Worm (Caenorhabditis elegans) whole organism, midembryonic: Measurements from ENCODE around the gene cima-1.

Experiments
- T22C8.4 ChIP-seq: fragments of 200-800 bp; sonication (Bioruptor generic); IDR thresholded peaks from 2 replicates; pipeline ENCODE4 v1.3.6; 2022; ENCODE audit warnings: missing genetic modification characterization, missing compliant biosample characterization
- flt-1 ChIP-seq: fragments of 200-800 bp; sonication (Bioruptor generic); IDR thresholded peaks from 2 replicates; pipeline ENCODE4 v1.3.6; 2022; ENCODE audit warnings: missing genetic modification characterization, missing compliant biosample characterization
- ref-1 ChIP-seq: fragments of 200-800 bp; sonication (Bioruptor generic); conservative IDR thresholded peaks from 2 replicates; pipeline ENCODE4 v1.3.6; 2022; ENCODE audit warnings: missing genetic modification reagents, missing genetic modification characterization, missing compliant biosample characterization
- tab-1 ChIP-seq: fragments of 200-800 bp; sonication (Bioruptor generic); IDR thresholded peaks from 2 replicates; pipeline ENCODE4 v1.3.6; 2022; ENCODE audit warnings: missing genetic modification characterization, missing compliant biosample characterization

- no peak for TF ChIP-seq ref-1
- TF ChIP-seq tab-1 (GFP tag; lab: Robert Waterston, UW), result no peak
- no peak for TF ChIP-seq T22C8.4 (GFP tag; lab: Robert Waterston, UW)
- no peak for TF ChIP-seq flt-1 (GFP tag; lab: Robert Waterston, UW)
These were observed 18.7 kb upstream of the cima-1 start, which contains the start of gene F45E4.6 for ce11 chrIV:7632535-7632934.
